Fruit fly (Drosophila melanogaster): ENCODE data around the gene CG11951.

Gene CG11951

DNA sequence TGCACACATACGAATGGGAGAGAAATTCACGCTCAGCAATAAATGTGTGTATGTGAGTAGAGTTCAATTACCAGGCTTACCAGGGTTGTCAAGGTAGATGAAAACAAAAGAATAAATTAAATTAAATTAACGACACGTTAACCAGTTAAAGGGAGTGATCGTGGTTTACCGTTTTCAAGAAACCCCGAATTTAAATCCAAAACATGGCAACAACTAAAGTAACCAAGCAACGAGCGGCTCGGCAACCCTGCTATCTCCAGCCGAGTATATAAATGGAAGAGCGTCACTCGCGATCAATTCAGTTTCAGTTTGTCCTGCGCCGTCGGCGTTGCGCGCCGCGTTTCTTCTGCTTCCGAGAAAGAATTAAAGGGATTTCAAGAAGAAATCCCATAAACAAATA is 24.3 kb downstream of the CG11951 start (continued):
- TF ChIP-seq net (GFP tag; optimal IDR thresholded peaks at IDR 0.05) (peak; percentile 100), salr (GFP tag; optimal IDR thresholded peaks at IDR 0.05) (peak; percentile 99 to 100), CG8319 (GFP tag; optimal IDR thresholded peaks at IDR 0.05) (peak; percentile 100), Sox102F (GFP tag; optimal IDR thresholded peaks at IDR 0.05) (peak; percentile 100), CG8632 (GFP tag; optimal IDR thresholded peaks at IDR 0.05) (peak; percentile 100), CG4318 (GFP tag; optimal IDR thresholded peaks at IDR 0.05) (peak; percentile 99), Sox14 (GFP tag; optimal IDR thresholded peaks at IDR 0.05) (peak; percentile 100), CG32006 (GFP tag; optimal IDR thresholded peaks at IDR 0.05) (peak; percentile 100), CG3032 (tag; optimal IDR thresholded peaks at IDR 0.05) (peak; percentile 100), Hr38 (GFP tag; optimal IDR thresholded peaks at IDR 0.05) (peak; percentile 94), achi (GFP tag; optimal IDR thresholded peaks at IDR 0.05) (peak; percentile 99)

DNA sequence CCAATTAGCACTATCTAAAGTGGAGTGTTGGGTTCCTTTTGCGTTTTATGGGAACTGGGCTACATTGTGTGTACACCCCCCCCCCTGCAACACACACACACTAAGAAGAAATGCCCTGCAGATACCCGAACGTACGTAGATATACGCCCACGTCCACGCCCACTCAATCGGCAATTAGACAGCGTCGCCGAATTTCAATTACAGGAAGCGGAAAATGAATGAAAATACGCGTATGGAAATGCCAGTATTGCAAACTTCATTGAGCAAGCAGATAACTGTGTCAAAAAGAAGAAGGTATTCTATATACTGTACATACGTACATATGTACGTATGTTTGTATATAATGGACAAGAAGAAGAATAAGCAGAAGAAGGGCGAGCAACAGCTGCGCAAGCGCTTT is 25.1 kb downstream of the CG11951 start:
- no peak for TF ChIP-seq CG15336 (GFP tag; IDR thresholded peaks at IDR 0.05)
- TF ChIP-seq Hr39 (GFP tag; optimal IDR thresholded peaks at IDR 0.05), result no peak
- no peak for TF ChIP-seq achi (GFP tag; optimal IDR thresholded peaks at IDR 0.05)
- TF ChIP-seq esn (GFP tag; optimal IDR thresholded peaks at IDR 0.05), result no peak

- no peak for TF ChIP-seq topi (GFP tag; optimal IDR thresholded peaks at IDR 0.05)
- TF ChIP-seq CG9139 (GFP tag; optimal IDR thresholded peaks at IDR 0.05), result no peak
- no peak for TF ChIP-seq dsx (GFP tag; optimal IDR thresholded peaks at IDR 0.05; ENCODE audit: poor library complexity, severe bottlenecking)
- no peak for TF ChIP-seq esn (GFP tag; optimal IDR thresholded peaks at IDR 0.05)
- no peak for TF ChIP-seq CG6163 (GFP tag; IDR thresholded peaks at IDR 0.05)
- TF ChIP-seq net (GFP tag; optimal IDR thresholded peaks at IDR 0.05), result no peak
- TF ChIP-seq CG7368 (GFP tag; optimal IDR thresholded peaks at IDR 0.05), result no peak
- TF ChIP-seq CG10631 (GFP tag; optimal IDR thresholded peaks at IDR 0.05), result no peak
- no peak for TF ChIP-seq OdsH (GFP tag; optimal IDR thresholded peaks at IDR 0.05)
- TF ChIP-seq fd59A (GFP tag; optimal IDR thresholded peaks at IDR 0.05), result no peak
- TF ChIP-seq CG3032 (tag; optimal IDR thresholded peaks at IDR 0.05), result no peak
- no peak for TF ChIP-seq lz (GFP tag; optimal IDR thresholded peaks at IDR 0.05)
- TF ChIP-seq CG11294 (GFP tag; IDR thresholded peaks at IDR 0.05), result no peak
- TF ChIP-seq Hr4 (GFP tag; optimal IDR thresholded peaks at IDR 0.05), result no peak
- TF ChIP-seq spab (GFP tag; optimal IDR thresholded peaks at IDR 0.05), result no peak
- TF ChIP-seq CG4318 (GFP tag; optimal IDR thresholded peaks at IDR 0.05), result no peak
- TF ChIP-seq Ets21C (GFP tag; optimal IDR thresholded peaks at IDR 0.05), result no peak
- no peak for TF ChIP-seq CG32006 (GFP tag; optimal IDR thresholded peaks at IDR 0.05)
- no peak for TF ChIP-seq Sox102F (GFP tag; optimal IDR thresholded peaks at IDR 0.05)
Measured at dm6 chr3R:29212534-29212933, 26.0 kb downstream of the CG11951 start.

- TF ChIP-seq fkh (GFP tag; optimal IDR thresholded peaks at IDR 0.05) (no peak), acj6 (GFP tag; optimal IDR thresholded peaks at IDR 0.05) (no peak), CG11294 (GFP tag; IDR thresholded peaks at IDR 0.05) (no peak), Blimp-1 (GFP tag; optimal IDR thresholded peaks at IDR 0.05) (no peak), CG9139 (GFP tag; optimal IDR thresholded peaks at IDR 0.05) (no peak), Sox14 (GFP tag; optimal IDR thresholded peaks at IDR 0.05) (peak; percentile 47), Ets96B (tag; optimal IDR thresholded peaks at IDR 0.05) (peak; percentile 12), CG6854 (GFP tag; optimal IDR thresholded peaks at IDR 0.05) (no peak), achi (GFP tag; optimal IDR thresholded peaks at IDR 0.05) (peak; percentile 52), Eip78C (GFP tag) (peak; percentile 67), Ets21C (GFP tag; optimal IDR thresholded peaks at IDR 0.05) (no peak), CG3919 (GFP tag; optimal IDR thresholded peaks at IDR 0.05) (peak; percentile 44), Smox (GFP tag; optimal IDR thresholded peaks at IDR 0.05) (no peak), CG6163 (GFP tag; IDR thresholded peaks at IDR 0.05) (0 out of 3 replicates have a peak, but pooled peaks have one; percentile 31), Gug (GFP tag; IDR thresholded peaks at IDR 0.05) (peak; percentile 37; the same call in 1 of the 2 replicates), topi (GFP tag; optimal IDR thresholded peaks at IDR 0.05) (no peak), Eip93F (GFP tag; optimal IDR thresholded peaks at IDR 0.05) (no peak), CG32006 (GFP tag; optimal IDR thresholded peaks at IDR 0.05) (peak; percentile 58), CG3032 (tag; optimal IDR thresholded peaks at IDR 0.05) (peak; percentile 5), Hr39 (GFP tag; optimal IDR thresholded peaks at IDR 0.05) (no peak), CG10631 (GFP tag; optimal IDR thresholded peaks at IDR 0.05) (peak; percentile 41), CG8319 (GFP tag; optimal IDR thresholded peaks at IDR 0.05) (no peak), dac (GFP tag; optimal IDR thresholded peaks at IDR 0.05) (no peak), Sox15 (GFP tag; optimal IDR thresholded peaks at IDR 0.05) (no peak), vri (GFP tag; optimal IDR thresholded peaks at IDR 0.05) (no peak), CG16779 (tag; optimal IDR thresholded peaks at IDR 0.05) (no peak), CG6276 (GFP tag; optimal IDR thresholded peaks at IDR 0.05) (peak; percentile 63), esn (GFP tag; optimal IDR thresholded peaks at IDR 0.05) (no peak), cyc (GFP tag; optimal IDR thresholded peaks at IDR 0.05) (no peak), CG10669 (GFP tag; optimal IDR thresholded peaks at IDR 0.05) (no peak)
Measured at dm6 chr3R:29211702-29212101, 26.8 kb downstream of the CG11951 start.
